Worm (Caenorhabditis elegans) whole organism, late embryonic: ENCODE data around the gene F54D5.9.
A peak's percentile ranks its signal among the peaks of the same experiment; 100 is the strongest.

Experiments
- C08G9.2 ChIP-seq: sonication (generic microtip); optimal IDR thresholded peaks from 2 replicates; lab custom pipeline; 2016; ENCODE audit warnings: mild to moderate bottlenecking, missing genetic modification characterization, moderate library complexity, missing compliant biosample characterization
- C38D4.7 ChIP-seq: fragments of 200-800 bp; sonication (Bioruptor generic); optimal IDR thresholded peaks from 2 replicates; lab custom pipeline; 2018; ENCODE audit warnings: mild to moderate bottlenecking, missing genetic modification characterization, moderate library complexity, missing compliant biosample characterization
- F13H6.1 ChIP-seq: sonication (generic microtip); optimal IDR thresholded peaks from 2 replicates; lab custom pipeline; 2016; ENCODE audit warnings: missing genetic modification characterization, missing compliant biosample characterization
- K02D7.2 ChIP-seq: sonication (generic microtip); optimal IDR thresholded peaks from 2 replicates; lab custom pipeline; 2017; ENCODE audit warnings: mild to moderate bottlenecking, missing genetic modification characterization, missing compliant biosample characterization
- T23F11.4 ChIP-seq: fragments of 200-800 bp; sonication (Bioruptor generic); optimal IDR thresholded peaks from 2 replicates; lab custom pipeline; 2018; ENCODE audit warnings: mild to moderate bottlenecking, missing genetic modification characterization, missing compliant biosample characterization
- ama-1 ChIP-seq: fragments of 150-350 bp; optimal IDR thresholded peaks from 2 replicates; lab custom pipeline; 2014
- ceh-14 ChIP-seq: sonication (generic microtip); optimal IDR thresholded peaks from 2 replicates; lab custom pipeline; 2016; ENCODE audit warnings: missing genotype, missing genetic modification characterization, missing compliant biosample characterization
- ceh-18 ChIP-seq: sonication (generic microtip); optimal IDR thresholded peaks from 2 replicates; lab custom pipeline; 2016; ENCODE audit warnings: missing genetic modification characterization, missing compliant biosample characterization
- ceh-2 ChIP-seq: sonication (generic microtip); optimal IDR thresholded peaks from 2 replicates; lab custom pipeline; 2016; ENCODE audit warnings: missing genotype, missing genetic modification characterization, missing compliant biosample characterization
- ceh-22 ChIP-seq: sonication (generic microtip); optimal IDR thresholded peaks from 2 replicates; lab custom pipeline; 2017; ENCODE audit warnings: missing biosample characterization, missing genetic modification characterization
- ceh-31 ChIP-seq: sonication (generic microtip); optimal IDR thresholded peaks from 2 replicates; lab custom pipeline; 2016; ENCODE audit warnings: missing genetic modification characterization, missing compliant biosample characterization
- ceh-6 ChIP-seq: fragments of 200-800 bp; sonication (Bioruptor generic); optimal IDR thresholded peaks from 2 replicates; lab custom pipeline; 2018; ENCODE audit warnings: mild to moderate bottlenecking, missing genetic modification characterization, missing compliant biosample characterization
- ceh-9 ChIP-seq: sonication (generic microtip); optimal IDR thresholded peaks from 2 replicates; lab custom pipeline; 2016; ENCODE audit warnings: mild to moderate bottlenecking, missing genetic modification characterization, inconsistent platforms, missing compliant biosample characterization
- dmd-4 ChIP-seq: sonication (generic microtip); optimal IDR thresholded peaks from 2 replicates; lab custom pipeline; 2016; ENCODE audit warnings: borderline replicate concordance, missing genetic modification characterization, missing compliant biosample characterization
- dve-1 ChIP-seq: sonication (generic microtip); optimal IDR thresholded peaks from 2 replicates; lab custom pipeline; 2017; ENCODE audit warnings: antibody characterized with exemption, mild to moderate bottlenecking, missing genetic modification characterization, missing compliant biosample characterization
- elt-2 ChIP-seq: sonication (generic microtip); optimal IDR thresholded peaks from 2 replicates; lab custom pipeline; 2016; ENCODE audit warnings: missing genetic modification reagents, missing genetic modification characterization, missing compliant biosample characterization
- elt-4 ChIP-seq: sonication (generic microtip); optimal IDR thresholded peaks from 2 replicates; lab custom pipeline; 2016; ENCODE audit warnings: missing genetic modification characterization, missing compliant biosample characterization
- ets-4 ChIP-seq: sonication (generic microtip); optimal IDR thresholded peaks from 2 replicates; lab custom pipeline; 2016; ENCODE audit warnings: missing genetic modification characterization, missing compliant biosample characterization
- eyg-1 ChIP-seq: sonication (generic microtip); optimal IDR thresholded peaks from 2 replicates; lab custom pipeline; 2016; ENCODE audit warnings: missing genotype, missing genetic modification characterization, missing compliant biosample characterization
- fkh-6 ChIP-seq: sonication (generic microtip); optimal IDR thresholded peaks from 2 replicates; lab custom pipeline; 2016; ENCODE audit warnings: missing genetic modification characterization, missing compliant biosample characterization
- gmeb-2 ChIP-seq: sonication (generic microtip); optimal IDR thresholded peaks from 2 replicates; lab custom pipeline; 2016; ENCODE audit warnings: missing genetic modification characterization, inconsistent platforms, missing compliant biosample characterization
- hlh-13 ChIP-seq: fragments of 200-800 bp; sonication (Bioruptor generic); optimal IDR thresholded peaks from 2 replicates; lab custom pipeline; 2018; ENCODE audit warnings: mild to moderate bottlenecking, missing genetic modification characterization, missing compliant biosample characterization
- hlh-30 ChIP-seq: sonication (generic microtip); optimal IDR thresholded peaks from 2 replicates; lab custom pipeline; 2017; ENCODE audit warnings: antibody characterized with exemption, missing genetic modification characterization, missing compliant biosample characterization; ENCODE audit not compliant: insufficient read depth
- hlh-6 ChIP-seq: sonication (generic microtip); optimal IDR thresholded peaks from 2 replicates; lab custom pipeline; 2016; ENCODE audit warnings: missing genotype, missing genetic modification characterization, missing compliant biosample characterization
- hlh-8 ChIP-seq: sonication (generic microtip); optimal IDR thresholded peaks from 2 replicates; lab custom pipeline; 2016; ENCODE audit warnings: missing genotype, missing genetic modification characterization, missing compliant biosample characterization
- nfya-1 ChIP-seq: sonication (generic microtip); optimal IDR thresholded peaks from 2 replicates; lab custom pipeline; 2017; ENCODE audit warnings: missing genetic modification characterization, mild to moderate bottlenecking, missing compliant biosample characterization, antibody characterized with exemption, moderate library complexity
- nhr-11 ChIP-seq: fragments of 150-350 bp; optimal IDR thresholded peaks from 2 replicates; lab custom pipeline; 2014; ENCODE audit warnings: missing biosample characterization, missing genetic modification characterization
- pag-3 ChIP-seq: sonication (generic microtip); optimal IDR thresholded peaks from 2 replicates; lab custom pipeline; 2016; ENCODE audit warnings: missing compliant biosample characterization, missing genetic modification characterization, borderline replicate concordance
- pat-9 ChIP-seq: fragments of 200-800 bp; sonication (Bioruptor generic); optimal IDR thresholded peaks from 2 replicates; lab custom pipeline; 2018; ENCODE audit warnings: mild to moderate bottlenecking, missing genetic modification characterization, moderate library complexity, missing compliant biosample characterization
- pqm-1 ChIP-seq: sonication (generic microtip); optimal IDR thresholded peaks from 2 replicates; lab custom pipeline; 2016; ENCODE audit warnings: missing genetic modification characterization, missing compliant biosample characterization
- pros-1 ChIP-seq: fragments of 150-350 bp; optimal IDR thresholded peaks from 2 replicates; lab custom pipeline; 2014; ENCODE audit warnings: missing biosample characterization, missing genetic modification reagents, missing genetic modification characterization
- ref-2 ChIP-seq: sonication (generic microtip); optimal IDR thresholded peaks from 2 replicates; lab custom pipeline; 2016; ENCODE audit warnings: missing genetic modification characterization, missing compliant biosample characterization
- rnt-1 ChIP-seq: sonication (generic microtip); optimal IDR thresholded peaks from 2 replicates; lab custom pipeline; 2016; ENCODE audit warnings: missing genetic modification characterization, missing compliant biosample characterization
- sox-4 ChIP-seq: sonication (generic microtip); optimal IDR thresholded peaks from 2 replicates; lab custom pipeline; 2017; ENCODE audit warnings: mild to moderate bottlenecking, missing genetic modification characterization, inconsistent platforms, missing compliant biosample characterization
- tbx-2 ChIP-seq: sonication (generic microtip); optimal IDR thresholded peaks from 2 replicates; lab custom pipeline; 2016; ENCODE audit warnings: missing genetic modification characterization, missing compliant biosample characterization
- tbx-7 ChIP-seq: sonication (generic microtip); optimal IDR thresholded peaks from 2 replicates; lab custom pipeline; 2016; ENCODE audit warnings: missing genotype, missing genetic modification characterization, missing compliant biosample characterization
- ttx-3 ChIP-seq: sonication (generic microtip); optimal IDR thresholded peaks from 2 replicates; lab custom pipeline; 2016; ENCODE audit warnings: missing genetic modification reagents, missing genetic modification characterization, missing compliant biosample characterization
- unc-3 ChIP-seq, 2 experiments: fragments of 200-800 bp in 1 of 2; sonication (Bioruptor generic) in 1 of 2; sonication (generic microtip) in 1 of 2; conservative IDR thresholded peaks in 1 of 2; optimal IDR thresholded peaks in 1 of 2; 2 replicates each; pipeline versions ENCODE4 v1.3.6 to Lab custom; 2016 to 2022; ENCODE audit warnings: missing compliant biosample characterization in 2 of 2, missing genetic modification characterization in 2 of 2, missing genetic modification reagents in 1 of 2
- unc-42 ChIP-seq: sonication (generic microtip); optimal IDR thresholded peaks from 2 replicates; lab custom pipeline; 2016; ENCODE audit warnings: missing genotype, missing genetic modification characterization, missing compliant biosample characterization
- unc-55 ChIP-seq: sonication (generic microtip); optimal IDR thresholded peaks from 2 replicates; lab custom pipeline; 2017; ENCODE audit warnings: missing biosample characterization, missing genetic modification reagents, missing genetic modification characterization
- unc-86 ChIP-seq: sonication (generic microtip); optimal IDR thresholded peaks from 2 replicates; lab custom pipeline; 2016; ENCODE audit warnings: missing genetic modification characterization, missing compliant biosample characterization
- zip-5 ChIP-seq: sonication (generic microtip); optimal IDR thresholded peaks from 2 replicates; lab custom pipeline; 2016; ENCODE audit warnings: missing genetic modification characterization, missing compliant biosample characterization

Gene F54D5.9

DNA sequence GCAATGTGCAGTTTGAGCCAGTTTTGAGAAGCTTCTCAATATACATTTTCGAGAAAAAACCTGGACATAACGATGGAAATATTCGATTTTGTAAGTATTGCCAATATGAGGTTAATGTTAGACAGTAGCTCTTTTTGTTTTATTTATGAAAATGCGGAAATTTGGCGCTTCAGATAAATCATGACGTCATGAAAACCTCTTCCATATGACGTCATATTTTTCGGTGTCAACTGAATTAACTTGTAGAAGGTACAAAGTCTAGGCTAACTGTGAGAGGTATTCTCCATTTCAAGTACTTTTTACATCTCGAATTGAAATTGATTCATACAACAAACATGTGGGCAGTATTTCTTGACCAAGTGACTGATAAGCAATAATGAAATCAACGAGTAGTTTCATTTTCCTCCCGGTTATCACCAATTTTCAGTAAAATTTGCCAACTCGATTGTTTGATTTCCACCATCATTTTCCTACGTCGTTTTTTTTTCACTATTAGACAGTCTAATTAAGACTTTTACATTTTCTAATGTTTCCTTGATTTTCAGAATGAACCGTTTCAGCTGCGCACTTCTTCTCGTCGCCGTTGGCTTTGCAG, 26.7 kb upstream of the F54D5.9 start, which contains the start of gene F54D5.3:
Gene F54D5.3, plus strand, starts transcription at position 546 of the 595 bp plus-strand sequence.
- no peak for TF ChIP-seq tbx-2 (tag; lab: Kevin White, UChicago)
- TF ChIP-seq C38D4.7 (GFP tag; lab: Kevin White, UChicago), result no peak
- TF ChIP-seq ets-4 (tag; lab: Kevin White, UChicago), result no peak
- TF ChIP-seq ama-1 (lab: Kevin White, UChicago), result no peak
- no peak for TF ChIP-seq rnt-1 (tag; lab: Kevin White, UChicago)
- no peak for TF ChIP-seq C08G9.2 (tag; lab: Kevin White, UChicago)
- TF ChIP-seq ceh-9, result no peak
- no peak for TF ChIP-seq T23F11.4 (GFP tag; lab: Kevin White, UChicago)
- TF ChIP-seq ceh-2, result no peak
- TF ChIP-seq elt-2, result no peak
- no peak for TF ChIP-seq ceh-14
- TF ChIP-seq ttx-3 (tag; lab: Kevin White, UChicago), result no peak
- no peak for TF ChIP-seq hlh-8 (tag; lab: Kevin White, UChicago)
- TF ChIP-seq gmeb-2, result no peak
- no peak for TF ChIP-seq nhr-11 (tag; lab: Kevin White, UChicago)
- TF ChIP-seq hlh-6, result no peak
- no peak for TF ChIP-seq fkh-6 (tag; lab: Kevin White, UChicago)

ce11 chrII:11569213-11569868, 24.7 kb upstream of the F54D5.9 start, which contains the start of the genes F54D5.23 and F54D5.4:
Gene F54D5.23, minus strand, starts transcription at chrII:11569287.
Gene F54D5.4, plus strand, starts transcription at chrII:11569818.
- no peak for TF ChIP-seq tbx-7 (tag; lab: Kevin White, UChicago)
- no peak for TF ChIP-seq ceh-18 (tag; lab: Kevin White, UChicago)
- no peak for TF ChIP-seq K02D7.2 (tag; lab: Kevin White, UChicago)
- no peak for TF ChIP-seq ceh-6 (GFP tag; lab: Kevin White, UChicago)
- no peak for TF ChIP-seq pros-1 (tag; lab: Kevin White, UChicago)
- TF ChIP-seq unc-3 (GFP tag; conservative IDR thresholded peaks at IDR 0.05; lab: Robert Waterston, UW), result no peak
- no peak for TF ChIP-seq unc-3 (tag; optimal IDR thresholded peaks at IDR 0.05; lab: Kevin White, UChicago)

DNA sequence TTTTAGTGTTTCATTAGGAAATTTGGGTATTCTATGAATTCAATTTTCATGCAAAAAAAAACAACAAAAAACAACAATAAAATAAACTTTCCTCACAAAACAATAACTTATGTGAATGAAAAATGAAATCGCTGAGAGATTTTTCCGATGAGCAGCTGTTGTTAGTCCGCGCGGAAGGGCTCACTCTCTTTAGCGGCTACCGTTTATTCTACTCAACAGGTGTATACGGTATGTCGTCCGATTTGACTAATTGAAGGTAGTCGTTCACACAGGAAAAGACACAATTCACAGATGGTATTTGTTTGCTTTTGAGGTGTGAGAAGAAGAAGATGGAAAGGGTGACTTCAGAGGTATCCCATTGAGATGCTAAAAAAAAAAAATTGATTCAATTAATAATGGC, 24.0 kb upstream of the F54D5.9 start:
- TF ChIP-seq dmd-4 (tag; lab: Kevin White, UChicago), result no peak
- no peak for TF ChIP-seq hlh-13 (GFP tag; lab: Kevin White, UChicago)
- TF ChIP-seq ceh-18 (tag; lab: Kevin White, UChicago), result no peak
- TF ChIP-seq sox-4 (tag; lab: Kevin White, UChicago), result no peak
- TF ChIP-seq, all 69 proteins: peak for 0

- TF ChIP-seq pag-3 (tag; lab: Kevin White, UChicago) (no peak), rnt-1 (tag; lab: Kevin White, UChicago) (peak; percentile 58), unc-42 (tag; lab: Kevin White, UChicago) (peak; percentile 87), ref-2 (tag; lab: Kevin White, UChicago) (peak; percentile 66), pqm-1 (no peak), fkh-6 (tag; lab: Kevin White, UChicago) (no peak), ceh-18 (tag; lab: Kevin White, UChicago) (no peak), dmd-4 (tag; lab: Kevin White, UChicago) (peak; percentile 33), nfya-1 (peak; percentile 82), unc-55 (GFP tag; lab: Kevin White, UChicago) (no peak), ceh-22 (tag; lab: Kevin White, UChicago) (no peak), tbx-2 (tag; lab: Kevin White, UChicago) (peak; percentile 77), ceh-31 (tag; lab: Kevin White, UChicago) (peak; percentile 89), pat-9 (tag; lab: Kevin White, UChicago) (no peak), eyg-1 (tag; lab: Kevin White, UChicago) (no peak), unc-86 (tag; lab: Kevin White, UChicago) (no peak), tbx-7 (tag; lab: Kevin White, UChicago) (peak; percentile 9), hlh-30 (tag; lab: Kevin White, UChicago) (peak; percentile 59), ceh-14 (peak; percentile 76), elt-4 (tag; lab: Kevin White, UChicago) (no peak), ceh-9 (no peak), F13H6.1 (no peak), dve-1 (no peak), zip-5 (tag; lab: Kevin White, UChicago) (no peak)
Observed at ce11 chrII:11566970-11567711, 22.5 kb upstream of the F54D5.9 start, which contains the start of gene F54D5.5. Gene F54D5.5, minus strand, starts transcription at chrII:11567020.
